Worm (Caenorhabditis elegans) whole organism, mixed stage, embryonic: ENCODE data around the gene nhr-54.

ENCODE experiments used
- M03D4.4 ChIP-seq: sonication (generic microtip); optimal IDR thresholded peaks from 2 replicates; lab custom pipeline; 2017; ENCODE audit warnings: mild to moderate bottlenecking, missing genetic modification characterization, missing compliant biosample characterization
- bed-3 ChIP-seq: fragments of 200-800 bp; sonication (Bioruptor generic); optimal IDR thresholded peaks from 3 replicates; lab custom pipeline; 2018; ENCODE audit warnings: mild to moderate bottlenecking, missing genetic modification characterization, moderate library complexity, missing compliant biosample characterization
- blmp-1 ChIP-seq: fragments of 150-350 bp; optimal IDR thresholded peaks from 2 replicates; lab custom pipeline; 2014; ENCODE audit warnings: missing biosample characterization, missing genetic modification characterization
- ceh-39 ChIP-seq: fragments of 150-350 bp; optimal IDR thresholded peaks from 2 replicates; lab custom pipeline; 2014; ENCODE audit warnings: missing biosample characterization, missing genetic modification characterization
- ceh-43 ChIP-seq: fragments of 200-800 bp; sonication (Bioruptor generic); optimal IDR thresholded peaks from 2 replicates; lab custom pipeline; 2018; ENCODE audit warnings: mild to moderate bottlenecking, missing genetic modification characterization, moderate library complexity, missing compliant biosample characterization
- ceh-83 ChIP-seq: fragments of 200-800 bp; sonication (Bioruptor generic); optimal IDR thresholded peaks from 2 replicates; lab custom pipeline; 2018; ENCODE audit warnings: mild to moderate bottlenecking, missing genetic modification characterization, missing compliant biosample characterization
- ces-1 ChIP-seq: fragments of 150-350 bp; optimal IDR thresholded peaks from 2 replicates; lab custom pipeline; 2014; ENCODE audit warnings: missing biosample characterization, missing genetic modification reagents, missing genetic modification characterization
- elt-1 ChIP-seq: sonication (generic microtip); optimal IDR thresholded peaks from 2 replicates; lab custom pipeline; 2017; ENCODE audit warnings: missing genetic modification characterization, mild to moderate bottlenecking, missing compliant biosample characterization, antibody characterized with exemption, moderate library complexity, borderline replicate concordance; ENCODE audit not compliant: insufficient read depth
- ham-2 ChIP-seq: fragments of 200-800 bp; sonication (Bioruptor generic); optimal IDR thresholded peaks from 2 replicates; lab custom pipeline; 2018; ENCODE audit warnings: mild to moderate bottlenecking, missing genetic modification characterization, missing compliant biosample characterization
- hlh-1 ChIP-seq: fragments of 150-350 bp; optimal IDR thresholded peaks from 2 replicates; lab custom pipeline; 2014; ENCODE audit warnings: missing biosample characterization, missing genetic modification reagents, missing genetic modification characterization
- lin-13 ChIP-seq: fragments of 150-350 bp; optimal IDR thresholded peaks from 2 replicates; lab custom pipeline; 2014; ENCODE audit warnings: missing biosample characterization, missing genetic modification characterization
- lin-32 ChIP-seq: fragments of 200-800 bp; sonication (Bioruptor generic); optimal IDR thresholded peaks from 2 replicates; lab custom pipeline; 2018; ENCODE audit warnings: mild to moderate bottlenecking, missing genetic modification characterization, missing compliant biosample characterization
- lsy-2 ChIP-seq: fragments of 150-350 bp; optimal IDR thresholded peaks from 2 replicates; lab custom pipeline; 2014; ENCODE audit warnings: missing biosample characterization, missing genetic modification characterization
- mab-5 ChIP-seq: fragments of 150-350 bp; optimal IDR thresholded peaks from 2 replicates; lab custom pipeline; 2014; ENCODE audit warnings: missing biosample characterization, missing genetic modification characterization
- mep-1 ChIP-seq: fragments of 150-350 bp; optimal IDR thresholded peaks from 2 replicates; lab custom pipeline; 2017; ENCODE audit warnings: missing biosample characterization, missing genetic modification reagents, missing genetic modification characterization, inconsistent platforms
- mls-2 ChIP-seq: sonication (generic microtip); optimal IDR thresholded peaks from 2 replicates; lab custom pipeline; 2016; ENCODE audit warnings: mild to moderate bottlenecking, missing genetic modification characterization, moderate library complexity, missing compliant biosample characterization
- nhr-12 ChIP-seq: fragments of 150-350 bp; optimal IDR thresholded peaks from 2 replicates; lab custom pipeline; 2014; ENCODE audit warnings: missing biosample characterization, missing genetic modification characterization
- nhr-2 ChIP-seq: fragments of 150-350 bp; optimal IDR thresholded peaks from 2 replicates; lab custom pipeline; 2014; ENCODE audit warnings: missing biosample characterization, missing genetic modification characterization
- nhr-237 ChIP-seq: fragments of 150-350 bp; optimal IDR thresholded peaks from 2 replicates; lab custom pipeline; 2014; ENCODE audit warnings: missing biosample characterization, missing genetic modification characterization
- nhr-28 ChIP-seq: fragments of 150-350 bp; optimal IDR thresholded peaks from 2 replicates; lab custom pipeline; 2014; ENCODE audit warnings: missing biosample characterization, missing genetic modification characterization
- nhr-76 ChIP-seq: sonication (generic microtip); optimal IDR thresholded peaks from 2 replicates; lab custom pipeline; 2017; ENCODE audit warnings: missing biosample characterization, missing genetic modification characterization
- pha-4 ChIP-seq: fragments of 150-350 bp; optimal IDR thresholded peaks from 2 replicates; lab custom pipeline; 2018; ENCODE audit warnings: missing biosample characterization, missing genetic modification reagents, missing genetic modification characterization
- sem-2 ChIP-seq: fragments of 200-800 bp; sonication (Bioruptor generic); optimal IDR thresholded peaks from 2 replicates; lab custom pipeline; 2018; ENCODE audit warnings: mild to moderate bottlenecking, missing genetic modification characterization, missing compliant biosample characterization
- snpc-4 ChIP-seq: fragments of 150-350 bp; optimal IDR thresholded peaks from 2 replicates; lab custom pipeline; 2014; ENCODE audit warnings: missing biosample characterization, missing genetic modification characterization
- tbx-8 ChIP-seq: fragments of 200-800 bp; sonication (Bioruptor generic); optimal IDR thresholded peaks from 2 replicates; lab custom pipeline; 2018; ENCODE audit warnings: mild to moderate bottlenecking, missing genetic modification characterization, moderate library complexity, missing compliant biosample characterization
- unc-120 ChIP-seq: sonication (generic microtip); optimal IDR thresholded peaks from 2 replicates; lab custom pipeline; 2017; ENCODE audit warnings: missing genetic modification characterization, missing compliant biosample characterization; ENCODE audit not compliant: poor library complexity, severe bottlenecking
- unc-39 ChIP-seq: fragments of 150-350 bp; optimal IDR thresholded peaks from 2 replicates; lab custom pipeline; 2014; ENCODE audit warnings: missing biosample characterization, missing genetic modification characterization
- unc-62 ChIP-seq: fragments of 150-350 bp; optimal IDR thresholded peaks from 2 replicates; lab custom pipeline; 2014; ENCODE audit warnings: missing biosample characterization, missing genetic modification reagents, missing genetic modification characterization
- zip-8 ChIP-seq: fragments of 150-350 bp; optimal IDR thresholded peaks from 2 replicates; lab custom pipeline; 2014; ENCODE audit warnings: missing biosample characterization, missing genetic modification characterization

The nhr-54 gene

DNA sequence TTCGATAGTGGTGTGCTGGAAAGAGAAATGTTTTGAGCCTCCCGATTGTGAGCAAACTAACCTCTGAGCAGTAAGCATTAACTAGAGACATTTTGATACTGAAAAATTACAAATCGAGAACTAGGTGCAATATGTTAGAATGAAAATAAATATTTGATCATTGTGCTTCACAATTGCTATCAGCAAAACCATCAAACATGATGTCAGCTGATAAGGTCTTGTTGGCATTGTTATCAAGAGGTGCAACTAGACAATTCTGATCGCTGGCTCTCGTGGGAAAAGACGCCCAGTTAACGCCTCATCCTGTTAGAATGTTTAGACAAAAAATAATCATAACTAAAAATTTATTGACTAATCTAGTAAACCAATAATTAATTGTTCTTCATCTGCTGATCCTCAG, 11.4 kb downstream of the nhr-54 start, which contains the start of gene comt-2:
Gene comt-2, minus strand, starts transcription at position 131 of the 400 bp plus-strand sequence.
- TF ChIP-seq lin-13 (tag; lab: Kevin White, UChicago) (no peak), nhr-12 (no peak)

DNA sequence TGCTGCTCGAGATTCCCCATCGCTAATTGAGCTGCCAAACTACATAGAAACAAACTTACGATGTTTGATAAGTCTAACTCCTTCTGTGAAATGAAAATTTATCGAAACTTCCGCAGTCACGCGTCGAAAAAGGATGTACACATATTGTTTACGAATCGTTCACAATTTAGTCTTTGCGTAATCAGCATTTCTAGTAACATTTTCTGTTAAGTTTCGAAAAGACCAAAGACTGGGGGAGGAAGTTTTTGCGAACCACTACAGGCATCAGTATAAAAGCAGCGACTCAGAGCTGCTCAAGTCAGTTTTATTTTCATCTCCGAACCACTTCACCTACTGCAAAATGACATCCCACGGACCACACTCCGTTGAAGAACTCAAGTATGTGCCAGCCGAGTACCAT, 17.6 kb downstream of the nhr-54 start, which contains the start of gene sqst-4:
Gene sqst-4, plus strand, starts transcription at position 301 of the 400 bp plus-strand sequence.
- TF ChIP-seq lin-32 (GFP tag; lab: Kevin White, UChicago) (no peak), ceh-39 (tag; lab: Kevin White, UChicago) (no peak), mab-5 (tag; lab: Kevin White, UChicago) (no peak), M03D4.4 (tag; lab: Kevin White, UChicago) (no peak), mep-1 (tag; lab: Kevin White, UChicago) (no peak), tbx-8 (GFP tag; lab: Kevin White, UChicago) (no peak), hlh-1 (tag; lab: Kevin White, UChicago) (no peak), unc-62 (GFP tag; lab: Kevin White, UChicago) (no peak), unc-39 (tag; lab: Kevin White, UChicago) (no peak), nhr-12 (no peak), ces-1 (GFP tag; lab: Kevin White, UChicago) (no peak)

DNA sequence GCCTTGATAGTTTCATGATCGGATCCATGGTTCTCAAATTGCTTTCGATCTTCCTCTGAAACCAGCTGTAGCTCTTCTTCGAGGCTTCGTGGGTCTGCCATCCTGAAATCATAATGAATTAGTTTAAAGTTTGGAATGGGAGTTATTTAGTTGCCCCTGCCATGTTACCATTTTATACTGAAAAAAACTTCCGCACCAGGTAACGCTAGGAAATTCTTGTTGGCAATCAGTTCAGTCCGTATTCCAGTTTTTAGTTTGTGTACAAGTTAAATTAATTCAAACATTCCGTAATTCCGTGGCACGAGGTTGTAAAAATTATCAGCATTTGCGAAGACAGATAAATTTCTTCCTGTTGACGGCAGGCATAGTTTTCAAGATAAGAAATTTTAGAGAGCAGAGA, 18.3 kb downstream of the nhr-54 start, which contains the start of gene Y32B12A.5:
Gene Y32B12A.5, minus strand, starts transcription at position 101 of the 400 bp plus-strand sequence.
- TF ChIP-seq mls-2 (no peak), zip-8 (no peak), nhr-237 (no peak), nhr-28 (no peak), ceh-83 (GFP tag; lab: Kevin White, UChicago) (no peak), bed-3 (GFP tag; lab: Kevin White, UChicago) (no peak), unc-39 (tag; lab: Kevin White, UChicago) (no peak)

ce11 chrV:16483681-16484080, 22.0 kb downstream of the nhr-54 start, which contains the start of gene srh-139:
srh-139 (plus strand) TSS chrV:16483981.
- TF ChIP-seq nhr-28 (no peak), mep-1 (tag; lab: Kevin White, UChicago) (no peak), lin-13 (tag; lab: Kevin White, UChicago) (no peak), unc-120 (tag; lab: Kevin White, UChicago) (no peak), pha-4 (no peak)

- no peak for TF ChIP-seq ceh-83 (GFP tag; lab: Kevin White, UChicago)
- no peak for TF ChIP-seq unc-39 (tag; lab: Kevin White, UChicago)
- TF ChIP-seq nhr-12 = no peak
- no peak for TF ChIP-seq nhr-76 (tag; lab: Kevin White, UChicago)
- TF ChIP-seq ceh-43 (GFP tag; lab: Kevin White, UChicago) = no peak
- no peak for TF ChIP-seq mab-5 (tag; lab: Kevin White, UChicago)
- TF ChIP-seq M03D4.4 (tag; lab: Kevin White, UChicago) = no peak
- no peak for TF ChIP-seq nhr-2 (tag; lab: Kevin White, UChicago)
- no peak for TF ChIP-seq elt-1 (tag; lab: Kevin White, UChicago)
- no peak for TF ChIP-seq blmp-1 (tag; lab: Kevin White, UChicago)
- no peak for TF ChIP-seq snpc-4 (tag; lab: Kevin White, UChicago)
- no peak for TF ChIP-seq ham-2
- no peak for TF ChIP-seq sem-2 (GFP tag; lab: Kevin White, UChicago)
- TF ChIP-seq nhr-28 = no peak
- no peak for TF ChIP-seq tbx-8 (GFP tag; lab: Kevin White, UChicago)
These were observed 22.7 kb downstream of the nhr-54 start, which contains the start of gene F57E7.2 for ce11 chrV:16483044-16483443. F57E7.2 (minus strand) TSS chrV:16483144.

DNA sequence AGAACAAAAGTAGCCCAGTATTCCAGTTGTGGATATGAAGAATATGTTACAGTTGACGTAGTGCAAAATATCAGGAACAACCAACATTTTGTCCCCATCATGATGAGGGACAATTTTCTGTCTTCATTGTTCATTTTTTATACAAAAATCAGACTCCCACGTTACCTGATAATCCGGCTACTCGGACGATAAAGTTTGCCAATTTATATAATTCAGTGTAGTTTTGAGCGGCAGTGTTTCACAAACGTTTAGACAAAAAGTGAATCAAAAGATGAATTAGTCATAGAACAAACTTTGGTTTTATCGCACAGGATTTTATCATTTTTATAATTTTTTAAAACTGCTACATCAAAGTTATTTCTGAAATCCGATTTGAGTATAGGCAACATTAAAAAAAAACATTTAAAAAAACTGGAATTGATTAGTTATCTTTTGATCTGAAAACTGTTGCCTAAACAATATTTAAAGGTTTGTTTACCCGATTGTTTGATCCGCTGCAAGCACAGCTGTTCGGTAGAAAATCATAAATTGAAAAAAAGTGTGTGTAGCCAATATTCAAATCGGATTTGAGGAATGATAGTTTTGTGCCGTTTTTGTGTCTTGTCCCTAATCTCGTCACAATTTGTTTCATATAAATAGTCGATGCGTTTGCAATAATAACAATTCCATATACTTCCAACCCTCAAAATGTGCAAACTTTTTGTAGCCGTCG, 24.7 kb downstream of the nhr-54 start, which contains the start of the genes F57E7.4 and spig-6:
Gene F57E7.4, minus strand, starts transcription at position 101 of the 712 bp plus-strand sequence.
Gene spig-6, plus strand, starts transcription at position 662 of the 712 bp plus-strand sequence.
- no peak for TF ChIP-seq bed-3 (GFP tag; lab: Kevin White, UChicago)
- no peak for TF ChIP-seq unc-120 (tag; lab: Kevin White, UChicago)
- no peak for TF ChIP-seq M03D4.4 (tag; lab: Kevin White, UChicago)
- TF ChIP-seq mep-1 (tag; lab: Kevin White, UChicago) = no peak
- TF ChIP-seq nhr-28 = no peak
- no peak for TF ChIP-seq ces-1 (GFP tag; lab: Kevin White, UChicago)
- no peak for TF ChIP-seq nhr-76 (tag; lab: Kevin White, UChicago)
- no peak for TF ChIP-seq mls-2
- TF ChIP-seq snpc-4 (tag; lab: Kevin White, UChicago) = no peak
- TF ChIP-seq blmp-1 (tag; lab: Kevin White, UChicago) = no peak
- TF ChIP-seq lsy-2 (tag; lab: Kevin White, UChicago) = no peak
- no peak for TF ChIP-seq unc-39 (tag; lab: Kevin White, UChicago)
- TF ChIP-seq, all 35 proteins: peak for 0
